In genomic region chrX:17638460-17638859, ce11 we compare ENCODE assay signal across 4 worm cellular contexts.
TF ChIP-seq lines count a peak whose summit lies in the region.

No protein-coding gene starts in this region.

TF ChIP-seq in whole organism, L1 larva, 84 proteins besides CTCF, POLR2A, EP300 and RAD21:
- TF ChIP-seq unc-62 (GFP tag; optimal IDR thresholded peaks at IDR 0.05; lab: Kevin White, UChicago) (no peak), nhr-85 (tag; lab: Kevin White, UChicago) (peak; percentile 60), nhr-84 (tag; optimal IDR thresholded peaks at IDR 0.05; lab: Kevin White, UChicago) (no peak), elt-2 (tag; optimal IDR thresholded peaks at IDR 0.05; lab: Kevin White, UChicago) (peak; percentile 35), C04F5.9 (tag; optimal IDR thresholded peaks at IDR 0.05; lab: Kevin White, UChicago) (no peak), blmp-1 (tag; optimal IDR thresholded peaks at IDR 0.05; lab: Kevin White, UChicago) (peak; percentile 23), nhr-71 (tag; optimal IDR thresholded peaks at IDR 0.05; lab: Kevin White, UChicago) (peak; percentile 33), skn-1 (tag; optimal IDR thresholded peaks at IDR 0.05; lab: Kevin White, UChicago) (no peak), elt-3 (tag; optimal IDR thresholded peaks at IDR 0.05; lab: Kevin White, UChicago) (peak in 1 of 6 experiments; percentile 60), lin-14 (GFP tag; optimal IDR thresholded peaks at IDR 0.05; lab: Kevin White, UChicago) (peak; percentile 13)

TF ChIP-seq in whole organism, L2 larva, 48 proteins besides CTCF, POLR2A, EP300 and RAD21 (continues in another document):
- TF ChIP-seq gmeb-1 (tag; optimal IDR thresholded peaks at IDR 0.05; lab: Kevin White, UChicago) = peak; percentile 25
- TF ChIP-seq nhr-6 (tag; optimal IDR thresholded peaks at IDR 0.05; lab: Kevin White, UChicago) = no peak
- no peak for TF ChIP-seq mbf-1 (tag; optimal IDR thresholded peaks at IDR 0.05; lab: Kevin White, UChicago)
- TF ChIP-seq nhr-12 (tag; optimal IDR thresholded peaks at IDR 0.05; lab: Kevin White, UChicago) = no peak
- TF ChIP-seq R02D3.7 (tag; optimal IDR thresholded peaks at IDR 0.05; lab: Kevin White, UChicago) = no peak
- TF ChIP-seq nhr-25 (tag; optimal IDR thresholded peaks at IDR 0.05; lab: Kevin White, UChicago) = peak; percentile 85
- TF ChIP-seq nhr-237 (tag; optimal IDR thresholded peaks at IDR 0.05; lab: Kevin White, UChicago) = no peak
- no peak for TF ChIP-seq mab-5 (tag; optimal IDR thresholded peaks at IDR 0.05; lab: Kevin White, UChicago)
- no peak for TF ChIP-seq C34F6.9 (tag; optimal IDR thresholded peaks at IDR 0.05; lab: Kevin White, UChicago)
- TF ChIP-seq lin-13 (GFP tag; optimal IDR thresholded peaks at IDR 0.05; lab: Kevin White, UChicago) = no peak
- TF ChIP-seq elt-1 (tag; optimal IDR thresholded peaks at IDR 0.05; lab: Kevin White, UChicago) = no peak
- no peak for TF ChIP-seq F13H6.1 (tag; optimal IDR thresholded peaks at IDR 0.05; lab: Kevin White, UChicago)
- TF ChIP-seq sem-4 (tag; optimal IDR thresholded peaks at IDR 0.05; lab: Kevin White, UChicago) = no peak
- TF ChIP-seq unc-55 (GFP tag; optimal IDR thresholded peaks at IDR 0.05; lab: Kevin White, UChicago) = no peak
- TF ChIP-seq ceh-16 (tag; optimal IDR thresholded peaks at IDR 0.05; lab: Kevin White, UChicago) = no peak
- peak; percentile 36 for TF ChIP-seq blmp-1 (tag; optimal IDR thresholded peaks at IDR 0.05; lab: Kevin White, UChicago; ENCODE audit: insufficient read depth)
- TF ChIP-seq egl-27 (tag; optimal IDR thresholded peaks at IDR 0.05; lab: Kevin White, UChicago) = peak; percentile 8
- no peak for TF ChIP-seq lin-39 (tag; optimal IDR thresholded peaks at IDR 0.05; lab: Kevin White, UChicago)
- no peak for TF ChIP-seq lin-11 (tag; optimal IDR thresholded peaks at IDR 0.05; lab: Kevin White, UChicago)
- no peak for TF ChIP-seq peb-1 (tag; optimal IDR thresholded peaks at IDR 0.05; lab: Kevin White, UChicago)
- TF ChIP-seq unc-62 (GFP tag; optimal IDR thresholded peaks at IDR 0.05; lab: Kevin White, UChicago) = no peak
- no peak for TF ChIP-seq nhr-10 (tag; optimal IDR thresholded peaks at IDR 0.05; lab: Kevin White, UChicago)
- TF ChIP-seq crh-2 (tag; optimal IDR thresholded peaks at IDR 0.05; lab: Kevin White, UChicago) = peak; percentile 56
- peak; percentile 50 for TF ChIP-seq nhr-21 (tag; optimal IDR thresholded peaks at IDR 0.05; lab: Kevin White, UChicago)
- TF ChIP-seq nhr-77 (tag; optimal IDR thresholded peaks at IDR 0.05; lab: Kevin White, UChicago) = no peak
- peak; percentile 30 to 66 for TF ChIP-seq mdl-1 (tag; optimal IDR thresholded peaks at IDR 0.05; lab: Kevin White, UChicago)
- TF ChIP-seq zag-1 (tag; optimal IDR thresholded peaks at IDR 0.05; lab: Kevin White, UChicago) = no peak
- no peak for TF ChIP-seq snpc-4 (tag; optimal IDR thresholded peaks at IDR 0.05; lab: Kevin White, UChicago)
- TF ChIP-seq aly-2 (tag; optimal IDR thresholded peaks at IDR 0.05; lab: Kevin White, UChicago) = no peak
- TF ChIP-seq alr-1 (tag; optimal IDR thresholded peaks at IDR 0.05; lab: Kevin White, UChicago) = no peak

TF ChIP-seq in whole organism, L3 larva, 47 proteins besides CTCF, POLR2A, EP300 and RAD21:
- no peak for TF ChIP-seq mml-1 (tag; optimal IDR thresholded peaks at IDR 0.05; lab: Kevin White, UChicago)
- peak; percentile 39 for TF ChIP-seq elt-2 (tag; optimal IDR thresholded peaks at IDR 0.05; lab: Kevin White, UChicago)
- peak; percentile 25 for TF ChIP-seq nfya-1 (tag; optimal IDR thresholded peaks at IDR 0.05; lab: Kevin White, UChicago; ENCODE audit: insufficient read depth)
- no peak for TF ChIP-seq ceh-16 (tag; optimal IDR thresholded peaks at IDR 0.05; lab: Kevin White, UChicago)
- TF ChIP-seq zag-1 (tag; optimal IDR thresholded peaks at IDR 0.05; lab: Kevin White, UChicago) = no peak
- TF ChIP-seq pqm-1 (tag; optimal IDR thresholded peaks at IDR 0.05; lab: Kevin White, UChicago) = peak; percentile 7
- TF ChIP-seq nhr-43 (tag; optimal IDR thresholded peaks at IDR 0.05; lab: Kevin White, UChicago; ENCODE audit: poor library complexity, severe bottlenecking) = peak; percentile 81
- no peak for TF ChIP-seq nhr-67 (tag; optimal IDR thresholded peaks at IDR 0.05; lab: Kevin White, UChicago)
- peak; percentile 71 for TF ChIP-seq nhr-23 (tag; optimal IDR thresholded peaks at IDR 0.05; lab: Kevin White, UChicago)
- no peak for TF ChIP-seq ceh-82 (tag; optimal IDR thresholded peaks at IDR 0.05; lab: Kevin White, UChicago)
- TF ChIP-seq mdl-1 (tag; optimal IDR thresholded peaks at IDR 0.05; lab: Kevin White, UChicago) = no peak
- no peak for TF ChIP-seq nhr-237 (tag; optimal IDR thresholded peaks at IDR 0.05; lab: Kevin White, UChicago)
- TF ChIP-seq pha-4 (tag; optimal IDR thresholded peaks at IDR 0.05; lab: Kevin White, UChicago) = peak; percentile 25
- TF ChIP-seq egl-5 (tag; optimal IDR thresholded peaks at IDR 0.05; lab: Kevin White, UChicago) = no peak
- no peak for TF ChIP-seq nhr-12 (tag; optimal IDR thresholded peaks at IDR 0.05; lab: Kevin White, UChicago)
- TF ChIP-seq egl-27 (tag; optimal IDR thresholded peaks at IDR 0.05; lab: Kevin White, UChicago) = no peak

TF ChIP-seq in whole organism, L4 larva, 104 proteins besides CTCF, POLR2A, EP300 and RAD21:
- TF ChIP-seq mxl-3 (GFP tag; optimal IDR thresholded peaks at IDR 0.05; lab: Kevin White, UChicago) (peak; percentile 27), lin-29 (GFP tag; IDR thresholded peaks at IDR 0.05; lab: Robert Waterston, UW) (no peak), daf-16 (GFP tag; optimal IDR thresholded peaks at IDR 0.05; lab: Kevin White, UChicago) (peak in 1 of 2 experiments; percentile 50), daf-16 (tag; optimal IDR thresholded peaks at IDR 0.05; lab: Kevin White, UChicago) (peak; percentile 95), spr-3 (GFP tag; optimal IDR thresholded peaks at IDR 0.05; lab: Kevin White, UChicago) (no peak), mep-1 (tag; optimal IDR thresholded peaks at IDR 0.05; lab: Kevin White, UChicago) (peak; percentile 47), php-3 (GFP tag; IDR thresholded peaks at IDR 0.05; lab: Robert Waterston, UW) (peak; percentile 47; the same call in 1 of the 2 replicates), aha-1 (tag; lab: Kevin White, UChicago) (peak; percentile 92), lin-39 (tag; optimal IDR thresholded peaks at IDR 0.05; lab: Kevin White, UChicago) (no peak), mdl-1 (tag; optimal IDR thresholded peaks at IDR 0.05; lab: Kevin White, UChicago) (peak; percentile 18 to 80), hlh-11 (tag; optimal IDR thresholded peaks at IDR 0.05; lab: Kevin White, UChicago) (peak; percentile 54), ztf-11 (tag; optimal IDR thresholded peaks at IDR 0.05; lab: Kevin White, UChicago) (no peak), unc-62 (GFP tag; optimal IDR thresholded peaks at IDR 0.05 in 1 of 2; lab: Kevin White, UChicago) (no peak), unc-62 (tag; optimal IDR thresholded peaks at IDR 0.05; lab: Kevin White, UChicago) (no peak), nhr-48 (tag; optimal IDR thresholded peaks at IDR 0.05; lab: Kevin White, UChicago) (peak; percentile 15), Y105C5A.15 (GFP tag; IDR thresholded peaks at IDR 0.05; lab: Robert Waterston, UW) (no peak), nhr-237 (tag; optimal IDR thresholded peaks at IDR 0.05; lab: Kevin White, UChicago) (no peak), nhr-6 (tag; optimal IDR thresholded peaks at IDR 0.05; lab: Kevin White, UChicago) (peak; percentile 17), dmd-6 (GFP tag; IDR thresholded peaks at IDR 0.05; lab: Robert Waterston, UW) (peak; percentile 39), ama-1 (optimal IDR thresholded peaks at IDR 0.05; lab: Kevin White, UChicago) (no peak), nhr-76 (tag; optimal IDR thresholded peaks at IDR 0.05; lab: Kevin White, UChicago) (no peak), hlh-30 (tag; optimal IDR thresholded peaks at IDR 0.05; lab: Kevin White, UChicago; ENCODE audit: insufficient read depth) (peak; percentile 76), pqm-1 (tag; optimal IDR thresholded peaks at IDR 0.05; lab: Kevin White, UChicago) (no peak), nhr-28 (tag; optimal IDR thresholded peaks at IDR 0.05; lab: Kevin White, UChicago) (peak; percentile 38), dve-1 (tag; optimal IDR thresholded peaks at IDR 0.05; lab: Kevin White, UChicago; ENCODE audit: insufficient read depth) (peak; percentile 54), zfp-3 (GFP tag; conservative IDR thresholded peaks at IDR 0.05; lab: Robert Waterston, UW) (no peak), nhr-42 (GFP tag; IDR thresholded peaks at IDR 0.05; lab: Robert Waterston, UW) (no peak), mxl-2 (GFP tag; conservative IDR thresholded peaks at IDR 0.05; lab: Robert Waterston, UW) (no peak)

Comparison
In these comparisons a context has a peak if more than half of its experiments do, and no peak if none do; other contexts are left out.
1. Of the 29 proteins assayed by ChIP-seq in both whole organism, L4 larva and whole organism, L1 larva: peak only in whole organism, L4 larva: aha-1, mdl-1, mep-1 and nhr-28; only in whole organism, L1 larva: none; in both: none; in neither: 25.